Fruit fly (Drosophila melanogaster): ENCODE results near the gene bcn92.

Gene bcn92

dm6 chrX:2123965-2124688 is 25.3 kb downstream of the bcn92 start (continued):
- peak; percentile 89 for TF ChIP-seq ab (GFP tag; optimal IDR thresholded peaks at IDR 0.05)
- peak; percentile 94 for TF ChIP-seq CG3407 (GFP tag; optimal IDR thresholded peaks at IDR 0.05)
- peak; percentile 94 for TF ChIP-seq CG4282 (GFP tag; optimal IDR thresholded peaks at IDR 0.05)
- peak; percentile 94 for TF ChIP-seq sens (GFP tag)
- TF ChIP-seq CG16815 (GFP tag; optimal IDR thresholded peaks at IDR 0.05), result peak; percentile 97
- TF ChIP-seq CG2120 (GFP tag; optimal IDR thresholded peaks at IDR 0.05), result peak; percentile 86
- peak; percentile 88 for TF ChIP-seq twi (tag; optimal IDR thresholded peaks at IDR 0.05)
- peak; percentile 64; the same call in 1 of the 2 replicates for TF ChIP-seq CG43689 (GFP tag; IDR thresholded peaks at IDR 0.05)
- TF ChIP-seq jigr1 (GFP tag; IDR thresholded peaks at IDR 0.05), result peak; percentile 88; the same call in 2 of the 3 replicates
- TF ChIP-seq MESR4 (GFP tag; optimal IDR thresholded peaks at IDR 0.05), result no peak
- 0 out of 3 replicates have a peak, but pooled peaks have one; percentile 38 for TF ChIP-seq CG6791 (GFP tag; IDR thresholded peaks at IDR 0.05; ENCODE audit: partially characterized antibody)
- TF ChIP-seq shn (GFP tag; optimal IDR thresholded peaks at IDR 0.05), result peak; percentile 81
- peak; percentile 74; the same call in 1 of the 2 replicates for TF ChIP-seq CG11696 (GFP tag; IDR thresholded peaks at IDR 0.05)
- TF ChIP-seq Chrac-16 (GFP tag; optimal IDR thresholded peaks at IDR 0.05), result peak; percentile 92
- TF ChIP-seq CG8359 (GFP tag; optimal IDR thresholded peaks at IDR 0.05; ENCODE audit: borderline replicate concordance), result peak; percentile 93
- TF ChIP-seq scrt (GFP tag; optimal IDR thresholded peaks at IDR 0.05), result peak; percentile 94
- TF ChIP-seq dimm (GFP tag; IDR thresholded peaks at IDR 0.05), result peak; percentile 85
- peak; percentile 68 for TF ChIP-seq CG7928 (GFP tag; optimal IDR thresholded peaks at IDR 0.05)
- TF ChIP-seq exex (tag; optimal IDR thresholded peaks at IDR 0.05), result peak; percentile 87
- peak in 1 of 3 experiments; percentile 94 for TF ChIP-seq Stat92E (GFP tag; optimal IDR thresholded peaks at IDR 0.05)
- no peak for TF ChIP-seq Opbp (GFP tag; IDR thresholded peaks at IDR 0.05; ENCODE audit: partially characterized antibody)
- TF ChIP-seq chinmo (GFP tag; IDR thresholded peaks at IDR 0.05; ENCODE audit: partially characterized antibody), result no peak
- TF ChIP-seq NK7.1 (GFP tag; optimal IDR thresholded peaks at IDR 0.05), result peak; percentile 74
- TF ChIP-seq yki (optimal IDR thresholded peaks at IDR 0.05), result peak; percentile 14
- TF ChIP-seq CG2199 (GFP tag; IDR thresholded peaks at IDR 0.05), result peak; percentile 79; the same call in 2 of the 3 replicates
- TF ChIP-seq CG7786 (GFP tag; optimal IDR thresholded peaks at IDR 0.05), result peak; percentile 87
- peak; percentile 89 for TF ChIP-seq Ada2b (GFP tag; IDR thresholded peaks at IDR 0.05)
- TF ChIP-seq Nf-YC (tag; optimal IDR thresholded peaks at IDR 0.05), result peak; percentile 89
- peak; percentile 75; the same call in 2 of the 3 replicates for TF ChIP-seq CG2889 (GFP tag; IDR thresholded peaks at IDR 0.05)
- TF ChIP-seq pum (GFP tag; optimal IDR thresholded peaks at IDR 0.05), result peak; percentile 76
- peak; percentile 99 for TF ChIP-seq CG8924 (tag; optimal IDR thresholded peaks at IDR 0.05)
- TF ChIP-seq Fer1 (GFP tag; optimal IDR thresholded peaks at IDR 0.05), result peak; percentile 97
- peak; percentile 97 for TF ChIP-seq Hand (GFP tag; optimal IDR thresholded peaks at IDR 0.05)
- TF ChIP-seq HLH54F (GFP tag; optimal IDR thresholded peaks at IDR 0.05), result peak; percentile 84
- TF ChIP-seq CG15011 (GFP tag; optimal IDR thresholded peaks at IDR 0.05), result peak; percentile 77
- TF ChIP-seq CG32772 (GFP tag; IDR thresholded peaks at IDR 0.05), result peak; percentile 90
- peak; percentile 87 for TF ChIP-seq ssp (GFP tag; IDR thresholded peaks at IDR 0.05)
- no peak for TF ChIP-seq ftz-f1 (GFP tag; optimal IDR thresholded peaks at IDR 0.05)
- TF ChIP-seq gce (GFP tag; IDR thresholded peaks at IDR 0.05), result peak; percentile 66; the same call in 1 of the 3 replicates
- TF ChIP-seq CG14667 (GFP tag; IDR thresholded peaks at IDR 0.05), result peak; percentile 87
- peak; percentile 85 for TF ChIP-seq Gsc (GFP tag; IDR thresholded peaks at IDR 0.05)
- peak; percentile 95 for TF ChIP-seq tin (GFP tag; optimal IDR thresholded peaks at IDR 0.05)
- peak; percentile 82 for TF ChIP-seq CG17568 (GFP tag; optimal IDR thresholded peaks at IDR 0.05)

Data from whole organism, embryonic.